Worm (Caenorhabditis elegans) whole organism, L3 larva: Measurements from ENCODE around the gene ZK1290.10.
A peak's percentile ranks its signal among the peaks of the same experiment; 100 is the strongest.

Experiments used
- aly-2 ChIP-seq: fragments of 150-350 bp; optimal IDR thresholded peaks from 2 replicates; lab custom pipeline; 2014; ENCODE audit warnings: missing biosample characterization, missing genetic modification characterization
- ceh-16 ChIP-seq: sonication (generic microtip); optimal IDR thresholded peaks from 2 replicates; lab custom pipeline; 2017; ENCODE audit warnings: missing biosample characterization, missing genetic modification characterization
- pha-4 ChIP-seq: fragments of 150-350 bp; optimal IDR thresholded peaks from 2 replicates; lab custom pipeline; 2014; ENCODE audit warnings: missing biosample characterization, missing genetic modification reagents, missing genetic modification characterization

ce11 chrII:7537603-7538230, 16.0 kb downstream of the ZK1290.10 start, which contains the start of gene nfi-1:
- TF ChIP-seq ceh-16 (tag; lab: Kevin White, UChicago) = no peak
- TF ChIP-seq pha-4 (tag; lab: Kevin White, UChicago) = peak; percentile 81
- no peak for TF ChIP-seq aly-2 (tag; lab: Kevin White, UChicago)
